Worm (Caenorhabditis elegans) whole organism, L1 larva: Measurements from ENCODE around the gene cyn-2.

Experiments
- Y116A8C.19 ChIP-seq: sonication (generic microtip); optimal IDR thresholded peaks from 2 replicates; lab custom pipeline; 2016; ENCODE audit warnings: missing compliant biosample characterization, missing genetic modification characterization, borderline replicate concordance
- blmp-1 ChIP-seq: fragments of 150-350 bp; optimal IDR thresholded peaks from 2 replicates; lab custom pipeline; 2014; ENCODE audit warnings: missing biosample characterization, missing genetic modification characterization
- dpl-1 ChIP-seq, 3 experiments: fragments of 150-350 bp in 2 of 3; sonication (generic microtip) in 1 of 3; optimal IDR thresholded peaks; 2 replicates each; lab custom pipeline; 2014 to 2017; ENCODE audit warnings: missing biosample characterization in 3 of 3, missing genetic modification characterization in 3 of 3, missing genetic modification reagents in 3 of 3
- mdl-1 ChIP-seq, 2 experiments: fragments of 150-350 bp; optimal IDR thresholded peaks; 2 replicates each; lab custom pipeline; 2014 to 2017; ENCODE audit warnings: missing biosample characterization in 2 of 2, missing genetic modification characterization in 2 of 2, inconsistent platforms in 1 of 2
- nhr-76 ChIP-seq: sonication (generic microtip); optimal IDR thresholded peaks from 2 replicates; lab custom pipeline; 2017; ENCODE audit warnings: missing biosample characterization, missing genetic modification characterization
- pqm-1 ChIP-seq: sonication (generic microtip); optimal IDR thresholded peaks from 3 replicates; lab custom pipeline; 2017; ENCODE audit warnings: missing biosample characterization, missing genetic modification characterization

DNA sequence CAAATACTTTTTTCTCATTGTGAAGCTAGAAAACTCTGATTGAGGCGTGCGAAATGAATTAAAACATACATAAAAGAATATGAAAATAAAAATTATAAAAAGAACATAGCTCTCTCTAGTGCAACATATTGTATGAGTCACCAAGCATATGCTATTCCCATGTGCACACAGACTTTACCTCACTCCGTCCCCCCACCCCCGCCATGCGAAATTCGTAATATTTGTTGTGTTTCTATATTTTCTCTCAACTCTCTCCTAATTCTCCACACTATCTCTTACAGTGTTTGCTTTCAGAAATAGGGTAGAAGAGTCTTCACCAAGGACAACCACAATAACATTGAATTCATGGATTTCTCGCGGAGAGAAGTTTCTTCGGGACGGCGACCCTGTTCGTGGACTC lies 40.2 kb downstream of the cyn-2 start:
- no peak for TF ChIP-seq dpl-1 (GFP tag; optimal IDR thresholded peaks at IDR 0.05; lab: Kevin White, UChicago)
- no peak for TF ChIP-seq nhr-76 (tag; lab: Kevin White, UChicago)
- no peak for TF ChIP-seq Y116A8C.19 (tag; lab: Kevin White, UChicago)
- no peak for TF ChIP-seq pqm-1
- no peak for TF ChIP-seq blmp-1 (tag; lab: Kevin White, UChicago)
- no peak for TF ChIP-seq mdl-1 (tag; optimal IDR thresholded peaks at IDR 0.05; lab: Kevin White, UChicago)
